Worm (Caenorhabditis elegans): ENCODE data around the gene upb-1.
A peak's percentile ranks its signal among the peaks of the same experiment; 100 is the strongest.

Gene upb-1

DNA sequence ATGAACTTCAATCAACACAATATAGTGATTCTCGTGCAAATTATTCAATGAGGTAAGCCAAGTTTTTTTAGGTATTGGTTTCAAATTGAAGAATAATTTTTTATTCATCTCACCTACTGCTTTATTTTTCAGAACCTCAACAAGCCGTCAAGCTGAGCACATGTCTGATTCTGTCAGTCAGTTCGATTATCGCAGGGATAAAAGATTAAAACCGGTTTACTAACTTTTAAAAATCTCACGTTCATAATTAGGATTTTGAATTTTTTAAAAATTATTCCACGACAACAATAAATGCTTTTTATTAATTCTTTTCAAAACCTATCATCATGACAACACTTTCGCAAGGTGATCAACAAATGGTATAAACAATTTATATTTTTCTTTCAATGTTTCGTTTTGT lies 27.7 kb downstream of the upb-1 start, which contains the start of gene F13H8.12:
F13H8.12 (plus strand) TSS at position 301 of the 400 bp plus-strand sequence.
- TF ChIP-seq nhr-11 (tag; optimal IDR thresholded peaks at IDR 0.05) (no peak), blmp-1 (tag; optimal IDR thresholded peaks at IDR 0.05; ENCODE audit: insufficient read depth) (no peak), gmeb-1 (tag; optimal IDR thresholded peaks at IDR 0.05) (no peak), fos-1 (tag; optimal IDR thresholded peaks at IDR 0.05) (no peak)

ce11 chrII:6260684-6261083 lies 29.2 kb downstream of the upb-1 start, which contains the start of gene nmgp-1:
nmgp-1 (plus strand) TSS chrII:6260857.
- peak; percentile 66 for TF ChIP-seq fos-1 (tag; optimal IDR thresholded peaks at IDR 0.05)
- TF ChIP-seq skn-1 (tag; optimal IDR thresholded peaks at IDR 0.05), result no peak
- peak; percentile 25 for TF ChIP-seq nhr-129 (tag; optimal IDR thresholded peaks at IDR 0.05)
- no peak for TF ChIP-seq C34F6.9 (tag; optimal IDR thresholded peaks at IDR 0.05)

ce11 chrII:6259867-6260266 lies 30.0 kb downstream of the upb-1 start, which contains the start of gene F13H8.11:
F13H8.11 (minus strand) TSS chrII:6260021.
- TF ChIP-seq nhr-77 (tag; optimal IDR thresholded peaks at IDR 0.05) (no peak), sem-4 (tag; optimal IDR thresholded peaks at IDR 0.05) (no peak), lsy-2 (tag; optimal IDR thresholded peaks at IDR 0.05) (no peak), sma-9 (GFP tag; optimal IDR thresholded peaks at IDR 0.05) (peak; percentile 50), sma-9 (tag; optimal IDR thresholded peaks at IDR 0.05) (no peak), alr-1 (tag; optimal IDR thresholded peaks at IDR 0.05) (no peak), aly-2 (tag; optimal IDR thresholded peaks at IDR 0.05) (no peak), snpc-4 (tag; optimal IDR thresholded peaks at IDR 0.05) (no peak), elt-3 (tag; optimal IDR thresholded peaks at IDR 0.05) (no peak), lin-11 (tag; optimal IDR thresholded peaks at IDR 0.05) (no peak), ceh-16 (tag; optimal IDR thresholded peaks at IDR 0.05) (no peak), Y55F3AM.14 (GFP tag; optimal IDR thresholded peaks at IDR 0.05) (no peak), fos-1 (tag; optimal IDR thresholded peaks at IDR 0.05) (peak; percentile 60)

ce11 chrII:6257220-6257877 lies 32.5 kb downstream of the upb-1 start:
- TF ChIP-seq ztf-11 (tag; optimal IDR thresholded peaks at IDR 0.05) (no peak), ZK546.5 (tag; optimal IDR thresholded peaks at IDR 0.05) (no peak), ceh-16 (tag; optimal IDR thresholded peaks at IDR 0.05) (no peak)

ce11 chrII:6256024-6256423 lies 33.9 kb downstream of the upb-1 start, which contains the start of gene F13H8.5:
F13H8.5 (minus strand) TSS chrII:6256124.
- TF ChIP-seq nhr-6 (tag; optimal IDR thresholded peaks at IDR 0.05) (no peak), sma-3 (GFP tag; optimal IDR thresholded peaks at IDR 0.05) (no peak), egl-27 (tag; optimal IDR thresholded peaks at IDR 0.05) (no peak), dmd-4 (tag; optimal IDR thresholded peaks at IDR 0.05) (no peak), ztf-1 (GFP tag; conservative IDR thresholded peaks at IDR 0.05) (no peak), nhr-25 (tag; optimal IDR thresholded peaks at IDR 0.05) (no peak), fos-1 (tag; optimal IDR thresholded peaks at IDR 0.05) (no peak), snpc-4 (tag; optimal IDR thresholded peaks at IDR 0.05) (no peak), peb-1 (tag; optimal IDR thresholded peaks at IDR 0.05) (no peak), sem-4 (tag; optimal IDR thresholded peaks at IDR 0.05) (no peak), F13H6.1 (tag; optimal IDR thresholded peaks at IDR 0.05) (no peak), skn-1 (tag; optimal IDR thresholded peaks at IDR 0.05) (no peak), crh-2 (tag; optimal IDR thresholded peaks at IDR 0.05) (no peak), nhr-12 (tag; optimal IDR thresholded peaks at IDR 0.05) (no peak), ztf-4 (tag; optimal IDR thresholded peaks at IDR 0.05) (no peak), nhr-21 (tag; optimal IDR thresholded peaks at IDR 0.05) (no peak), unc-39 (tag; optimal IDR thresholded peaks at IDR 0.05) (no peak), aly-2 (tag; optimal IDR thresholded peaks at IDR 0.05) (no peak), ama-1 (optimal IDR thresholded peaks at IDR 0.05) (no peak)
